Worm (Caenorhabditis elegans) whole organism, early embryonic: ENCODE measurements around the gene cra-1.

Experiments
- B0310.2 ChIP-seq: sonication (generic microtip); optimal IDR thresholded peaks from 2 replicates; lab custom pipeline; 2016; ENCODE audit warnings: mild to moderate bottlenecking, missing genetic modification characterization, missing compliant biosample characterization
- F13C5.2 ChIP-seq: sonication (generic microtip); optimal IDR thresholded peaks from 2 replicates; lab custom pipeline; 2017; ENCODE audit warnings: mild to moderate bottlenecking, missing genetic modification characterization, inconsistent platforms, missing compliant biosample characterization
- ama-1 ChIP-seq: fragments of 150-350 bp; optimal IDR thresholded peaks from 2 replicates; lab custom pipeline; 2014
- ceh-13 ChIP-seq: fragments of 200-800 bp; sonication (Bioruptor generic); optimal IDR thresholded peaks from 2 replicates; lab custom pipeline; 2018; ENCODE audit warnings: mild to moderate bottlenecking, missing genetic modification characterization, missing compliant biosample characterization
- ceh-36 ChIP-seq: sonication (generic microtip); optimal IDR thresholded peaks from 2 replicates; lab custom pipeline; 2016; ENCODE audit warnings: missing genetic modification characterization, inconsistent platforms, missing compliant biosample characterization
- ets-7 ChIP-seq: sonication (generic microtip); optimal IDR thresholded peaks from 2 replicates; lab custom pipeline; 2016; ENCODE audit warnings: missing genotype, missing genetic modification characterization, missing compliant biosample characterization
- flt-1 ChIP-seq: fragments of 200-800 bp; sonication (Bioruptor generic); IDR thresholded peaks from 2 replicates; pipeline ENCODE4 v1.3.6; 2022; ENCODE audit warnings: missing genetic modification characterization, missing compliant biosample characterization
- hmbx-1 ChIP-seq: sonication (generic microtip); optimal IDR thresholded peaks from 2 replicates; lab custom pipeline; 2016; ENCODE audit warnings: mild to moderate bottlenecking, missing genetic modification characterization, missing compliant biosample characterization
- hmg-4 ChIP-seq: fragments of 200-800 bp; sonication (Bioruptor generic); optimal IDR thresholded peaks from 2 replicates; lab custom pipeline; 2018; ENCODE audit warnings: mild to moderate bottlenecking, missing genetic modification characterization, missing compliant biosample characterization
- pes-1 ChIP-seq: fragments of 200-800 bp; sonication (Bioruptor generic); IDR thresholded peaks from 2 replicates; pipeline ENCODE4 v1.3.6; 2022; ENCODE audit warnings: missing genetic modification reagents, missing genetic modification characterization, missing compliant biosample characterization
- scrt-1 ChIP-seq: fragments of 200-800 bp; sonication (Bioruptor generic); IDR thresholded peaks from 2 replicates; pipeline ENCODE4 v1.3.6; 2022; ENCODE audit warnings: missing genetic modification characterization, missing compliant biosample characterization
- tbx-11 ChIP-seq: fragments of 200-800 bp; sonication (Bioruptor generic); IDR thresholded peaks from 2 replicates; pipeline ENCODE4 v1.3.6; 2022; ENCODE audit warnings: missing genetic modification characterization, missing compliant biosample characterization
- tra-4 ChIP-seq: sonication (generic microtip); optimal IDR thresholded peaks from 2 replicates; lab custom pipeline; 2017; ENCODE audit warnings: missing genetic modification characterization, missing compliant biosample characterization

- TF ChIP-seq ceh-13 (GFP tag; lab: Kevin White, UChicago) (no peak), flt-1 (GFP tag; lab: Robert Waterston, UW) (no peak), ama-1 (lab: Kevin White, UChicago) (no peak), B0310.2 (tag; lab: Kevin White, UChicago) (no peak), tra-4 (tag; lab: Kevin White, UChicago) (no peak), F13C5.2 (no peak), ets-7 (tag; lab: Kevin White, UChicago) (no peak), hmbx-1 (tag; lab: Kevin White, UChicago) (no peak), scrt-1 (GFP tag; lab: Robert Waterston, UW) (no peak), hmg-4 (GFP tag; lab: Kevin White, UChicago) (no peak), tbx-11 (no peak), ceh-36 (tag; lab: Kevin White, UChicago) (no peak), pes-1 (GFP tag; lab: Robert Waterston, UW) (no peak)
Observed at ce11 chrIII:6850255-6850654, 19.0 kb downstream of the cra-1 start, which contains the start of gene srv-1.
